Worm (Caenorhabditis elegans): ENCODE measurements around the gene C16C8.11.

- TF ChIP-seq him-1 (tag; optimal IDR thresholded peaks at IDR 0.05) (no peak), W03F9.2 (tag; optimal IDR thresholded peaks at IDR 0.05) (no peak)
These were observed 6.5 kb downstream of the C16C8.11 start, which contains the start of gene C16C8.7 for ce11 chrII:3460048-3460447.
